Worm (Caenorhabditis elegans) whole organism, L1 larva: ENCODE data around the gene prp-40.

Experiments
- ama-1 ChIP-seq: fragments of 150-350 bp; optimal IDR thresholded peaks from 2 replicates; lab custom pipeline; 2014
- dsc-1 ChIP-seq: sonication (generic microtip); optimal IDR thresholded peaks from 2 replicates; lab custom pipeline; 2016; ENCODE audit warnings: mild to moderate bottlenecking, missing genetic modification characterization, missing compliant biosample characterization
- fkh-10 ChIP-seq: sonication (generic microtip); optimal IDR thresholded peaks from 2 replicates; lab custom pipeline; 2017; ENCODE audit warnings: missing biosample characterization, missing genetic modification reagents, missing genetic modification characterization
- fos-1 ChIP-seq: fragments of 150-350 bp; optimal IDR thresholded peaks from 2 replicates; lab custom pipeline; 2014; ENCODE audit warnings: missing biosample characterization, missing genetic modification characterization
- hlh-4 ChIP-seq: sonication (generic microtip); optimal IDR thresholded peaks from 2 replicates; lab custom pipeline; 2016; ENCODE audit warnings: mild to moderate bottlenecking, missing genetic modification characterization, missing compliant biosample characterization
- lsy-2 ChIP-seq, 2 experiments: fragments of 150-350 bp; optimal IDR thresholded peaks; 2 replicates each; lab custom pipeline; 2014; ENCODE audit warnings: missing biosample characterization in 2 of 2, missing genetic modification characterization in 2 of 2
- nhr-11 ChIP-seq: fragments of 150-350 bp; optimal IDR thresholded peaks from 2 replicates; lab custom pipeline; 2014; ENCODE audit warnings: missing biosample characterization, missing genetic modification characterization
- nhr-71 ChIP-seq: sonication (generic microtip); optimal IDR thresholded peaks from 2 replicates; lab custom pipeline; 2016; ENCODE audit warnings: mild to moderate bottlenecking, missing genetic modification characterization, moderate library complexity, missing compliant biosample characterization
- nhr-77 ChIP-seq: fragments of 150-350 bp; optimal IDR thresholded peaks from 2 replicates; lab custom pipeline; 2014; ENCODE audit warnings: missing biosample characterization, missing genetic modification characterization
- tlp-1 ChIP-seq: fragments of 150-350 bp; optimal IDR thresholded peaks from 2 replicates; lab custom pipeline; 2014; ENCODE audit warnings: missing biosample characterization, missing genetic modification characterization
- zag-1 ChIP-seq: fragments of 150-350 bp; optimal IDR thresholded peaks from 2 replicates; lab custom pipeline; 2014; ENCODE audit warnings: missing biosample characterization, missing genetic modification characterization

DNA sequence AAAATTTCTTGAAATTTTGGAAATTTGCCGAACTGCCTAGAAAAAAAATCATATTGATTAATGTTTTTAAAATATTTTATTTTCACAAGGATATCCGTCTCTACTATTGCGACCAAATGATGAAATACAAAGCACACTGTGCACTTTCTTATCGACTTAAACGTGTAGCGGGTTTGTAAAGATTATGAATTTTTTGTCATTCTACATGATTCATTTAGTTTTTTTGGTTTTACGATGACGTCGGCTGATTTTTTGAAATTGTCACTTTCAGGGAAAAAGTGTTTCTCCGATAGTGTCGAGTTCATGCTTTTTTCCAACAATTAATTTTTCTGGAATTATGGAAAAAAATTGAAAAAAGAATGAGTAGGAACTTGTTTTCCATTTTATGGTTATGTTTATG is 45.3 kb upstream of the prp-40 start:
- no peak for TF ChIP-seq ama-1 (lab: Kevin White, UChicago)
- TF ChIP-seq tlp-1 (tag; lab: Kevin White, UChicago) = no peak
- no peak for TF ChIP-seq nhr-77 (tag; lab: Kevin White, UChicago)
- no peak for TF ChIP-seq fos-1
- no peak for TF ChIP-seq hlh-4 (tag; lab: Kevin White, UChicago)
- TF ChIP-seq nhr-71 = no peak
- no peak for TF ChIP-seq lsy-2 (tag; optimal IDR thresholded peaks at IDR 0.05; lab: Kevin White, UChicago)
- TF ChIP-seq nhr-11 (tag; lab: Kevin White, UChicago) = no peak
- TF ChIP-seq dsc-1 (tag; lab: Kevin White, UChicago) = no peak
- TF ChIP-seq zag-1 (tag; lab: Kevin White, UChicago) = no peak
- TF ChIP-seq fkh-10 (GFP tag; lab: Kevin White, UChicago) = no peak
